Fruit fly (Drosophila melanogaster): ENCODE data around the gene mio.

mio gene

DNA sequence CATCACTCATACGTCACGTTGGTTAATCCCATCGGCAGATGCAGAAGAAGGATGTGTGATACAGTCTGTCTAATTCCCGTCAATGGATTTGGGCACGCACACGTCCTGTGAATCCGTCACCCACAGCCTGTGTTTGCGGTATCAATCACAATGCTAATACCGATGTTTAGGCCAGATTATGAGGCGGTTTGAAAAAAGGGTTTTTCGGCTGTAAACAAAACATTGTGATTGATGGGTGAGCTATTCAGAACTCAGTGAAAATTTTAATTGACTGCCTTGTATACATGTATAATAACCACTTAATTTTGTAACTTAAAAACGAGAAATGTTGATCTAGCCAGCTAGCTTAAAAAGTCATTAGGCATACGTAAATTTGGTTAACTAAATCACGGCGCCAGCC is 46.1 kb downstream of the mio start, which contains the start of gene CG4270:
Gene CG4270 (plus strand): TSS at position 301 of the 400 bp plus-strand sequence.
- TF ChIP-seq EcR (GFP tag; optimal IDR thresholded peaks at IDR 0.05), result no peak

- TF ChIP-seq Pif1B (GFP tag; optimal IDR thresholded peaks at IDR 0.05) (no peak), CG13204 (GFP tag; optimal IDR thresholded peaks at IDR 0.05) (no peak), Pif1A (GFP tag; optimal IDR thresholded peaks at IDR 0.05) (no peak)
Measured at dm6 chr2L:2265221-2265620, 48.1 kb downstream of the mio start, which contains the start of gene CG34049. CG34049 (minus strand) TSS chr2L:2265321.

DNA sequence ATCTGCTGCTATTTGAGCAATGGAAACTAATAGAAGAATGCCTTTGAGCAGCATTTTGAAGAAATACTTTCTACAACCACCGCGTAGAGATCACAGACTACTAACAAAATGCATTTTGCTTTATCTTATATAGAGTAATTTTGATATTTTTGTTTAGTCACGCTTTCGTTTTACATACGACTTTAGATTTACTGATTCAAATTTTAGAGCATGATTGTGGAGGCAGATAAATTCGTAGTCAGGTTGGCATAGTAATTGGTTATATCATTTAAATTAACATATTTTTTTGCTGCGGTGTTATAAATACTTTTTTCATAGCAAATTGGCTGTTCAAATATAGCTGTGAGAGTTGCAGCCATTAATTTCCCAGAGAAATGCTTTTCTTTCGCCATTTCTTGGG is 52.0 kb downstream of the mio start, which contains the start of gene CG17242:
Gene CG17242 (minus strand): TSS at position 101 of the 400 bp plus-strand sequence.
- TF ChIP-seq gl (tag; optimal IDR thresholded peaks at IDR 0.05) (no peak), CG4496 (GFP tag; IDR thresholded peaks at IDR 0.05) (no peak), CG15710 (tag; optimal IDR thresholded peaks at IDR 0.05) (no peak), Pif1A (GFP tag; optimal IDR thresholded peaks at IDR 0.05) (no peak), D1 (tag; optimal IDR thresholded peaks at IDR 0.05) (no peak), EcR (GFP tag; optimal IDR thresholded peaks at IDR 0.05) (no peak), Pif1B (GFP tag; optimal IDR thresholded peaks at IDR 0.05) (no peak), CG17806 (tag; optimal IDR thresholded peaks at IDR 0.05) (no peak), fd96Ca (GFP tag; IDR thresholded peaks at IDR 0.05) (no peak), CG34367 (tag; optimal IDR thresholded peaks at IDR 0.05) (no peak), Ets98B (GFP tag; IDR thresholded peaks at IDR 0.05) (no peak), CG13204 (GFP tag; optimal IDR thresholded peaks at IDR 0.05) (no peak)
